Worm (Caenorhabditis elegans) whole organism, L3 larva: ENCODE results near the gene F21D9.11.

Source experiments
- ama-1 ChIP-seq: fragments of 150-350 bp; optimal IDR thresholded peaks from 2 replicates; lab custom pipeline; 2018
- ceh-28 ChIP-seq: fragments of 150-350 bp; optimal IDR thresholded peaks from 2 replicates; lab custom pipeline; 2014; ENCODE audit warnings: missing biosample characterization, missing genetic modification reagents, missing genetic modification characterization
- ceh-82 ChIP-seq: fragments of 150-350 bp; optimal IDR thresholded peaks from 2 replicates; lab custom pipeline; 2014; ENCODE audit warnings: missing biosample characterization, missing genetic modification characterization
- egl-27 ChIP-seq: sonication (generic microtip); optimal IDR thresholded peaks from 4 replicates; lab custom pipeline; 2017; ENCODE audit warnings: missing biosample characterization, missing genetic modification reagents, missing genetic modification characterization
- fos-1 ChIP-seq: fragments of 150-350 bp; optimal IDR thresholded peaks from 2 replicates; lab custom pipeline; 2014; ENCODE audit warnings: missing biosample characterization, missing genetic modification characterization
- jun-1 ChIP-seq: fragments of 150-350 bp; optimal IDR thresholded peaks from 2 replicates; lab custom pipeline; 2014; ENCODE audit warnings: missing biosample characterization, missing genetic modification reagents, missing genetic modification characterization
- lin-15B ChIP-seq: fragments of 150-350 bp; optimal IDR thresholded peaks from 2 replicates; lab custom pipeline; 2014; ENCODE audit warnings: missing biosample characterization, missing genetic modification characterization
- nhr-237 ChIP-seq: fragments of 150-350 bp; optimal IDR thresholded peaks from 2 replicates; lab custom pipeline; 2014; ENCODE audit warnings: missing biosample characterization, missing genetic modification characterization

DNA sequence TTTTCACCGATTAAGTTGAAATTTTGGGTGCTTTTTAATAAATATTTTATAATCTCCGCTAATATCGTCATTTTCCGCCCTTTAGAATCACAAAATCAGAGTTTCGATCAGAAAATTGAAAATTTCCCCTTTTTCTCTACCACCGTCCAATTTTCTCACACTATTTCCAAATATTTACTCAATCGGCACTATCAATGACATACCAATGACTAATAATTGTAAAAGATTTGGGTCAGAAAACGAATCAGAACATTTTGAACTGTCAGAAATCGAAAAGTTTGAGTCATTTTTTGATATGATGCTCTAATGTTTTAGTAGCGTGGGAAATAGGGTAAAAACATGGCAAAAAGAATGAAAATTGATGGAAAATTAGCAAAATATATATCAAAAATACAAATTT, 34.8 kb upstream of the F21D9.11 start, which contains the start of gene srr-2:
- TF ChIP-seq jun-1 (tag; lab: Kevin White, UChicago) (no peak), nhr-237 (no peak), egl-27 (no peak), ceh-28 (tag; lab: Kevin White, UChicago) (no peak), fos-1 (no peak), ama-1 (lab: Kevin White, UChicago) (no peak), lin-15B (tag; lab: Kevin White, UChicago) (no peak), ceh-82 (tag; lab: Kevin White, UChicago) (no peak)
